Worm (Caenorhabditis elegans) whole organism, L2 larva: ENCODE data around the gene rab-21.

Experiments
- C34F6.9 ChIP-seq: fragments of 150-350 bp; optimal IDR thresholded peaks from 2 replicates; lab custom pipeline; 2014; ENCODE audit warnings: missing biosample characterization, missing genetic modification characterization
- F13H6.1 ChIP-seq: sonication (generic microtip); optimal IDR thresholded peaks from 2 replicates; lab custom pipeline; 2016; ENCODE audit warnings: missing genetic modification characterization, missing compliant biosample characterization
- R02D3.7 ChIP-seq: fragments of 150-350 bp; optimal IDR thresholded peaks from 2 replicates; lab custom pipeline; 2014; ENCODE audit warnings: missing biosample characterization, missing genetic modification characterization
- Y55F3AM.14 ChIP-seq: fragments of 200-800 bp; sonication (Bioruptor generic); optimal IDR thresholded peaks from 2 replicates; lab custom pipeline; 2018; ENCODE audit warnings: mild to moderate bottlenecking, missing genetic modification characterization, missing compliant biosample characterization
- alr-1 ChIP-seq: fragments of 150-350 bp; optimal IDR thresholded peaks from 2 replicates; lab custom pipeline; 2014; ENCODE audit warnings: missing biosample characterization, missing genetic modification characterization
- aly-2 ChIP-seq: fragments of 150-350 bp; optimal IDR thresholded peaks from 2 replicates; lab custom pipeline; 2014; ENCODE audit warnings: missing biosample characterization, missing genetic modification characterization
- ama-1 ChIP-seq: fragments of 150-350 bp; optimal IDR thresholded peaks from 2 replicates; lab custom pipeline; 2018; ENCODE audit warnings: inconsistent platforms
- blmp-1 ChIP-seq: sonication (generic microtip); optimal IDR thresholded peaks from 2 replicates; lab custom pipeline; 2017; ENCODE audit warnings: missing genetic modification characterization, mild to moderate bottlenecking, missing compliant biosample characterization, antibody characterized with exemption, moderate library complexity; ENCODE audit not compliant: insufficient read depth
- ceh-16 ChIP-seq: fragments of 150-350 bp; optimal IDR thresholded peaks from 2 replicates; lab custom pipeline; 2014; ENCODE audit warnings: missing biosample characterization, missing genetic modification characterization
- ceh-82 ChIP-seq: fragments of 150-350 bp; optimal IDR thresholded peaks from 2 replicates; lab custom pipeline; 2014; ENCODE audit warnings: missing biosample characterization, missing genetic modification characterization
- crh-2 ChIP-seq: sonication (generic microtip); optimal IDR thresholded peaks from 2 replicates; lab custom pipeline; 2017; ENCODE audit warnings: missing biosample characterization, missing genetic modification characterization
- dmd-4 ChIP-seq: sonication (generic microtip); optimal IDR thresholded peaks from 2 replicates; lab custom pipeline; 2017; ENCODE audit warnings: missing biosample characterization, missing genetic modification characterization
- egl-27 ChIP-seq: sonication (generic microtip); optimal IDR thresholded peaks from 3 replicates; lab custom pipeline; 2017; ENCODE audit warnings: missing biosample characterization, missing genetic modification reagents, missing genetic modification characterization
- elt-1 ChIP-seq: fragments of 150-350 bp; optimal IDR thresholded peaks from 2 replicates; lab custom pipeline; 2014; ENCODE audit warnings: missing biosample characterization, missing genetic modification characterization
- elt-3 ChIP-seq: sonication (generic microtip); optimal IDR thresholded peaks from 2 replicates; lab custom pipeline; 2017; ENCODE audit warnings: missing biosample characterization, missing genetic modification characterization
- fos-1 ChIP-seq: fragments of 150-350 bp; optimal IDR thresholded peaks from 2 replicates; lab custom pipeline; 2014; ENCODE audit warnings: missing biosample characterization, missing genetic modification characterization
- gmeb-1 ChIP-seq: fragments of 150-350 bp; optimal IDR thresholded peaks from 2 replicates; lab custom pipeline; 2014; ENCODE audit warnings: missing biosample characterization, missing genetic modification characterization
- lin-11 ChIP-seq: fragments of 150-350 bp; sonication (generic microtip); optimal IDR thresholded peaks from 2 replicates; lab custom pipeline; 2014; ENCODE audit warnings: missing biosample characterization, missing genetic modification characterization, inconsistent platforms, mixed read lengths
- lin-13 ChIP-seq: fragments of 150-350 bp; optimal IDR thresholded peaks from 2 replicates; lab custom pipeline; 2014; ENCODE audit warnings: missing biosample characterization, missing genetic modification reagents, missing genetic modification characterization
- lin-39 ChIP-seq: fragments of 150-350 bp; optimal IDR thresholded peaks from 2 replicates; lab custom pipeline; 2014; ENCODE audit warnings: missing biosample characterization, missing genetic modification reagents, missing genetic modification characterization
- lsy-2 ChIP-seq, 2 experiments: fragments of 150-350 bp in 1 of 2; sonication (generic microtip) in 1 of 2; optimal IDR thresholded peaks; 2 replicates each; lab custom pipeline; 2014 to 2017; ENCODE audit warnings: missing biosample characterization in 2 of 2, missing genetic modification characterization in 2 of 2
- mab-5 ChIP-seq: fragments of 150-350 bp; optimal IDR thresholded peaks from 2 replicates; lab custom pipeline; 2014; ENCODE audit warnings: missing biosample characterization, missing genetic modification characterization
- mbf-1 ChIP-seq: sonication (generic microtip); optimal IDR thresholded peaks from 2 replicates; lab custom pipeline; 2017; ENCODE audit warnings: missing biosample characterization, missing genetic modification characterization
- nhr-10 ChIP-seq: sonication (generic microtip); optimal IDR thresholded peaks from 2 replicates; lab custom pipeline; 2017; ENCODE audit warnings: missing biosample characterization, missing genetic modification characterization
- nhr-11 ChIP-seq: fragments of 150-350 bp; optimal IDR thresholded peaks from 2 replicates; lab custom pipeline; 2014; ENCODE audit warnings: missing biosample characterization, missing genetic modification characterization
- nhr-12 ChIP-seq: fragments of 150-350 bp; optimal IDR thresholded peaks from 2 replicates; lab custom pipeline; 2014; ENCODE audit warnings: missing biosample characterization, missing genetic modification characterization
- nhr-129 ChIP-seq: fragments of 150-350 bp; optimal IDR thresholded peaks from 2 replicates; lab custom pipeline; 2014; ENCODE audit warnings: missing biosample characterization, missing genetic modification characterization
- nhr-21 ChIP-seq: fragments of 150-350 bp; optimal IDR thresholded peaks from 2 replicates; lab custom pipeline; 2014; ENCODE audit warnings: missing biosample characterization, missing genetic modification characterization
- nhr-23 ChIP-seq: fragments of 150-350 bp; optimal IDR thresholded peaks from 2 replicates; lab custom pipeline; 2014; ENCODE audit warnings: missing biosample characterization, missing genetic modification reagents, missing genetic modification characterization
- nhr-237 ChIP-seq: fragments of 150-350 bp; optimal IDR thresholded peaks from 2 replicates; lab custom pipeline; 2014; ENCODE audit warnings: missing biosample characterization, missing genetic modification characterization
- nhr-25 ChIP-seq: fragments of 150-350 bp; sonication (generic microtip); optimal IDR thresholded peaks from 3 replicates; lab custom pipeline; 2014; ENCODE audit warnings: missing biosample characterization, missing genetic modification characterization
- nhr-6 ChIP-seq: fragments of 150-350 bp; optimal IDR thresholded peaks from 2 replicates; lab custom pipeline; 2014; ENCODE audit warnings: missing biosample characterization, missing genetic modification characterization
- peb-1 ChIP-seq: fragments of 150-350 bp; optimal IDR thresholded peaks from 2 replicates; lab custom pipeline; 2014; ENCODE audit warnings: missing biosample characterization, missing genetic modification characterization
- sem-4 ChIP-seq: fragments of 150-350 bp; optimal IDR thresholded peaks from 2 replicates; lab custom pipeline; 2014; ENCODE audit warnings: missing biosample characterization, missing genetic modification reagents, missing genetic modification characterization
- skn-1 ChIP-seq: sonication (generic microtip); optimal IDR thresholded peaks from 2 replicates; lab custom pipeline; 2017; ENCODE audit warnings: missing biosample characterization, missing genetic modification characterization
- sma-3 ChIP-seq: sonication (generic microtip); optimal IDR thresholded peaks from 2 replicates; lab custom pipeline; 2016; ENCODE audit warnings: missing genetic modification reagents, missing genetic modification characterization, missing compliant biosample characterization
- sma-9 ChIP-seq, 2 experiments: fragments of 150-350 bp in 1 of 2; sonication (generic microtip) in 1 of 2; optimal IDR thresholded peaks; 2 replicates each; lab custom pipeline; 2014 to 2016; ENCODE audit warnings: missing genetic modification characterization in 2 of 2, mild to moderate bottlenecking in 1 of 2, missing biosample characterization in 1 of 2, missing compliant biosample characterization in 1 of 2, missing genetic modification reagents in 1 of 2, moderate library complexity in 1 of 2
- snpc-4 ChIP-seq: fragments of 150-350 bp; optimal IDR thresholded peaks from 2 replicates; lab custom pipeline; 2014; ENCODE audit warnings: missing biosample characterization, missing genetic modification characterization
- unc-39 ChIP-seq: fragments of 150-350 bp; optimal IDR thresholded peaks from 2 replicates; lab custom pipeline; 2014; ENCODE audit warnings: missing biosample characterization, missing genetic modification characterization
- unc-55 ChIP-seq: fragments of 150-350 bp; sonication (generic microtip); optimal IDR thresholded peaks from 3 replicates; lab custom pipeline; 2014; ENCODE audit warnings: missing biosample characterization, missing genetic modification reagents, missing genetic modification characterization
- unc-62 ChIP-seq: fragments of 150-350 bp; optimal IDR thresholded peaks from 2 replicates; lab custom pipeline; 2014; ENCODE audit warnings: missing biosample characterization, missing genetic modification reagents, missing genetic modification characterization
- zag-1 ChIP-seq: fragments of 150-350 bp; optimal IDR thresholded peaks from 2 replicates; lab custom pipeline; 2014; ENCODE audit warnings: missing biosample characterization, missing genetic modification characterization
- ztf-1 ChIP-seq: fragments of 200-800 bp; sonication (Bioruptor generic); conservative IDR thresholded peaks from 2 replicates; pipeline ENCODE4 v1.3.6; 2022; ENCODE audit warnings: missing genetic modification characterization, missing compliant biosample characterization
- ztf-11 ChIP-seq: sonication (generic microtip); optimal IDR thresholded peaks from 2 replicates; lab custom pipeline; 2017; ENCODE audit warnings: missing biosample characterization, missing genetic modification characterization
- ztf-4 ChIP-seq: fragments of 150-350 bp; optimal IDR thresholded peaks from 2 replicates; lab custom pipeline; 2014; ENCODE audit warnings: missing biosample characterization, missing genetic modification characterization

Gene rab-21

ce11 chrII:8716231-8716878, 1.5 kb upstream of the rab-21 start, which contains the start of the genes cyn-11 and T01B7.5 (continued):
- TF ChIP-seq lin-39 (tag; lab: Kevin White, UChicago) (no peak), R02D3.7 (tag; lab: Kevin White, UChicago) (no peak), gmeb-1 (tag; lab: Kevin White, UChicago) (peak; percentile 9), egl-27 (tag; lab: Kevin White, UChicago) (no peak), ama-1 (no peak), C34F6.9 (peak; percentile 33), sma-9 (GFP tag; optimal IDR thresholded peaks at IDR 0.05; lab: Kevin White, UChicago) (peak; percentile 35), sma-9 (tag; optimal IDR thresholded peaks at IDR 0.05; lab: Kevin White, UChicago) (no peak), snpc-4 (no peak), mbf-1 (tag; lab: Kevin White, UChicago) (no peak), nhr-10 (tag; lab: Kevin White, UChicago) (no peak), zag-1 (no peak), mab-5 (tag; lab: Kevin White, UChicago) (no peak), fos-1 (tag; lab: Kevin White, UChicago) (no peak), dmd-4 (tag; lab: Kevin White, UChicago) (no peak), ztf-1 (GFP tag; lab: Robert Waterston, UW) (no peak), elt-1 (tag; lab: Kevin White, UChicago) (no peak), lin-11 (tag; lab: Kevin White, UChicago) (peak; percentile 4), crh-2 (peak; percentile 34)

- TF ChIP-seq lin-39 (tag; lab: Kevin White, UChicago) (no peak), peb-1 (tag; lab: Kevin White, UChicago) (no peak), C34F6.9 (no peak), ceh-16 (tag; lab: Kevin White, UChicago) (no peak), nhr-25 (tag; lab: Kevin White, UChicago) (no peak), sma-3 (no peak), ztf-1 (GFP tag; lab: Robert Waterston, UW) (no peak), skn-1 (no peak), unc-55 (no peak), ztf-4 (no peak), alr-1 (tag; lab: Kevin White, UChicago) (no peak)
These were observed 4.5 kb downstream of the rab-21 start, which contains the start of gene srg-15 for ce11 chrII:8710317-8710716. TSS of gene srg-15 (minus strand) at chrII:8710417.

- TF ChIP-seq nhr-237 (tag; lab: Kevin White, UChicago) (no peak), lin-11 (tag; lab: Kevin White, UChicago) (no peak), nhr-129 (peak; percentile 38), lin-39 (tag; lab: Kevin White, UChicago) (no peak), C34F6.9 (peak; percentile 19), mab-5 (tag; lab: Kevin White, UChicago) (peak; percentile 20), lsy-2 (tag; optimal IDR thresholded peaks at IDR 0.05; lab: Kevin White, UChicago) (peak in 1 of 2 experiments; percentile 63), lin-13 (no peak), blmp-1 (tag; lab: Kevin White, UChicago) (no peak), unc-55 (no peak), crh-2 (no peak), sma-3 (no peak), alr-1 (tag; lab: Kevin White, UChicago) (no peak), egl-27 (tag; lab: Kevin White, UChicago) (no peak), nhr-10 (tag; lab: Kevin White, UChicago) (no peak), ama-1 (no peak), R02D3.7 (tag; lab: Kevin White, UChicago) (no peak), Y55F3AM.14 (GFP tag; lab: Kevin White, UChicago) (no peak), ztf-1 (GFP tag; lab: Robert Waterston, UW) (no peak), unc-62 (GFP tag; lab: Kevin White, UChicago) (peak; percentile 13), dmd-4 (tag; lab: Kevin White, UChicago) (no peak), ztf-11 (tag; lab: Kevin White, UChicago) (no peak), nhr-6 (no peak), nhr-21 (no peak), sem-4 (tag; lab: Kevin White, UChicago) (peak; percentile 6), nhr-12 (no peak), elt-3 (tag; lab: Kevin White, UChicago) (no peak), F13H6.1 (tag; lab: Kevin White, UChicago) (peak; percentile 55), ceh-16 (tag; lab: Kevin White, UChicago) (no peak), fos-1 (tag; lab: Kevin White, UChicago) (no peak), elt-1 (tag; lab: Kevin White, UChicago) (no peak), nhr-11 (tag; lab: Kevin White, UChicago) (no peak), nhr-25 (tag; lab: Kevin White, UChicago) (no peak), gmeb-1 (tag; lab: Kevin White, UChicago) (no peak), unc-39 (tag; lab: Kevin White, UChicago) (no peak), zag-1 (no peak), mbf-1 (tag; lab: Kevin White, UChicago) (no peak), aly-2 (tag; lab: Kevin White, UChicago) (no peak), nhr-23 (no peak), skn-1 (no peak), ceh-82 (no peak), snpc-4 (no peak), ztf-4 (no peak), sma-9 (GFP tag; optimal IDR thresholded peaks at IDR 0.05; lab: Kevin White, UChicago) (peak; percentile 64), sma-9 (tag; optimal IDR thresholded peaks at IDR 0.05; lab: Kevin White, UChicago) (no peak)
These were observed 7.8 kb downstream of the rab-21 start, which contains the start of gene cup-16 for ce11 chrII:8707024-8707423. TSS of gene cup-16 (plus strand) at chrII:8707155.
